Worm (Caenorhabditis elegans): ENCODE data around the gene R01H2.1.

The R01H2.1 gene

DNA sequence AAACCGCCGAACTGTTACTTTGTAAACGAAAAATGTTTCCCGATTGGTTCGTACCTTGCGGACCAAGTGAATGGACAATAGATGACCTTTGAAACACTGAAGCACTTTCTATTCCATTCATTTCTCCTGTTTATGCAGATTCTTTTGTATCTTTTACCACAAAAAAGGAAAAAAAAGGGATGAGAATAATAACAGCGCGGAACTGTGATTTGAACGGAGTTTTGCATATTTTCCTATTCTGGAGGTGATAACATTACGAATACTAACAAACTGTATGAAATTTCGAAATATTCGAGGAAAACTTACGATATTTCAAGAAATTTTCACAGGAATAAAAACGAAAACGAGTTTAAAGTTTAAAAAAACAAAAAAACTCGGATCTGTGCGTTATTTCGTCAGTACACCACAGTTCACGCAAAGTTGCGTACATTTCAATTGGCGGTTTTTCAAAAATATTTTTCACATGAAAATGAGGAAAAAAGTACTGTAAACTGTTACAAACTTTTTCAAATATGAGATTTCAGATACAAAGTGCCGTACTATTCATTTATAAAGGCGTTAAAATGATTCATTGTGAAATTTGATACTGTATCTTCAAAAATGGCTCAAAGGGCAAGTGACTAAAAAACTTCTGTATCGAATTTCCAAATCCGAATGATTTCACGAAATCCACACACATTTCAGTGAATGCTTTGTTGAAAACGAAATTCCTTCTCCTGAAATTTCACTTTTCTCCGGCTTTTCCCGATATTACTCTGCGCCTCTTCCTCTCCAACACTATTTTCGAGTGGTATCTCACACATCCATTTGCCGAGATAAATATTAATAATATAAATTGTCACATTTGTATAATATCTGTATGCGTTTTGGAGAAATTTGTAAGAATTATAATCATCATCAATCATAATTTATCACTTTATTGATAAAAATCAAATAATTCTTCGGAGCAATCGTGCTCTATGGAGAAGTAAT, 28.1 kb upstream of the R01H2.1 start:
- TF ChIP-seq dmd-4 (tag; optimal IDR thresholded peaks at IDR 0.05; ENCODE audit: borderline replicate concordance) (no peak), nfya-1 (tag; optimal IDR thresholded peaks at IDR 0.05) (no peak), unc-42 (tag; optimal IDR thresholded peaks at IDR 0.05) (no peak), unc-86 (tag; optimal IDR thresholded peaks at IDR 0.05) (no peak), nhr-232 (tag; optimal IDR thresholded peaks at IDR 0.05) (no peak), ceh-30 (tag; optimal IDR thresholded peaks at IDR 0.05) (no peak), fax-1 (tag; optimal IDR thresholded peaks at IDR 0.05) (no peak), rnt-1 (tag; optimal IDR thresholded peaks at IDR 0.05) (no peak), hlh-30 (tag; optimal IDR thresholded peaks at IDR 0.05; ENCODE audit: insufficient read depth) (no peak), ahr-1 (tag; optimal IDR thresholded peaks at IDR 0.05) (no peak), ceh-2 (tag; optimal IDR thresholded peaks at IDR 0.05) (no peak), hlh-8 (tag; optimal IDR thresholded peaks at IDR 0.05) (no peak), ceh-19 (GFP tag; optimal IDR thresholded peaks at IDR 0.05) (no peak)

- no peak for TF ChIP-seq tbx-7 (tag; optimal IDR thresholded peaks at IDR 0.05)
- no peak for TF ChIP-seq ref-2 (tag; optimal IDR thresholded peaks at IDR 0.05)
- no peak for TF ChIP-seq pha-4 (tag; optimal IDR thresholded peaks at IDR 0.05)
- TF ChIP-seq ceh-45 (GFP tag; IDR thresholded peaks at IDR 0.05), result no peak
- TF ChIP-seq elt-4 (tag; optimal IDR thresholded peaks at IDR 0.05), result no peak
- no peak for TF ChIP-seq Y22D7AL.16 (tag; optimal IDR thresholded peaks at IDR 0.05)
- no peak for TF ChIP-seq npax-4 (tag; optimal IDR thresholded peaks at IDR 0.05)
- no peak for TF ChIP-seq dve-1 (tag; optimal IDR thresholded peaks at IDR 0.05)
- no peak for TF ChIP-seq lim-6 (tag; optimal IDR thresholded peaks at IDR 0.05)
- no peak for TF ChIP-seq K09A11.1 (tag; optimal IDR thresholded peaks at IDR 0.05; ENCODE audit: insufficient read depth)
- no peak for TF ChIP-seq ahr-1 (tag; optimal IDR thresholded peaks at IDR 0.05)
Observed at ce11 chrIII:7045643-7046042, 17.0 kb upstream of the R01H2.1 start, which contains the start of gene R01H2.7. Gene R01H2.7 (minus strand): TSS chrIII:7045743.

- TF ChIP-seq sox-2 (GFP tag; IDR thresholded peaks at IDR 0.05) (no peak), hlh-6 (tag; optimal IDR thresholded peaks at IDR 0.05) (no peak), mec-3 (tag; optimal IDR thresholded peaks at IDR 0.05; ENCODE audit: borderline replicate concordance) (no peak), rnt-1 (tag; optimal IDR thresholded peaks at IDR 0.05) (no peak), Y22D7AL.16 (tag; optimal IDR thresholded peaks at IDR 0.05) (no peak), ref-2 (tag; optimal IDR thresholded peaks at IDR 0.05) (no peak), nhr-11 (tag; optimal IDR thresholded peaks at IDR 0.05) (no peak), C08G9.2 (tag; optimal IDR thresholded peaks at IDR 0.05) (no peak), che-1 (tag; optimal IDR thresholded peaks at IDR 0.05) (no peak), ttx-3 (tag; optimal IDR thresholded peaks at IDR 0.05) (no peak), lin-11 (tag; optimal IDR thresholded peaks at IDR 0.05) (no peak), hlh-15 (tag; optimal IDR thresholded peaks at IDR 0.05) (no peak), tbx-7 (tag; optimal IDR thresholded peaks at IDR 0.05) (no peak), nfya-1 (tag; optimal IDR thresholded peaks at IDR 0.05) (no peak), eyg-1 (tag; optimal IDR thresholded peaks at IDR 0.05) (no peak), pax-1 (tag; optimal IDR thresholded peaks at IDR 0.05) (no peak), ceh-2 (tag; optimal IDR thresholded peaks at IDR 0.05) (no peak), F13H6.1 (tag; optimal IDR thresholded peaks at IDR 0.05) (no peak), unc-3 (GFP tag; conservative IDR thresholded peaks at IDR 0.05) (no peak), unc-3 (tag; optimal IDR thresholded peaks at IDR 0.05) (no peak)
Observed at ce11 chrIII:7056241-7056640, 6.4 kb upstream of the R01H2.1 start, which contains the start of gene R01H2.2. Gene R01H2.2 (plus strand): TSS chrIII:7056541.
